Worm (Caenorhabditis elegans): ENCODE measurements around the gene B0244.15.

The B0244.15 gene

DNA sequence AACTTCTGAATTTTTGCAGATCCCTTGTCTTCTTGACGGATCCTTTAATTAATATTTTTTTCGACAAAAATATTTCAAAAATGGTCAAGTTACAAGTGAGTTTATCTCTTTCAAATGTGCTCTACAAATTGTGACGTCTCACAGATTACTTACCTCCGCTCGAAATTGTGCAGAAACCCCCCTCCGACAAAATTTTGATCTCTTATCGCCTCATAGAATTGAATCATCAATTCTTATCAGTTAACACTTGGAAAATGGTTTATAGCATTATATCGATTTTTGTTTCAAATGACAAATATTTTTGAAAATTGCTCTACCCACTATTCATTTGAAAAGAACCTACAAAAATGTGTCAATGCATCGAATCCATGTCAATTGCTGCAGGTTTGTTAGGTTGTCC lies 8.3 kb upstream of the B0244.15 start, which contains the start of gene B0244.10 (continued):
- TF ChIP-seq lin-29 (GFP tag; IDR thresholded peaks at IDR 0.05) (no peak), skn-1 (tag; optimal IDR thresholded peaks at IDR 0.05) (no peak), arid-1 (GFP tag; conservative IDR thresholded peaks at IDR 0.05) (no peak), madf-5 (GFP tag; IDR thresholded peaks at IDR 0.05) (no peak), ztf-11 (tag; optimal IDR thresholded peaks at IDR 0.05) (no peak), Y48G9A.11 (GFP tag; IDR thresholded peaks at IDR 0.05) (no peak), F44E2.7 (GFP tag; IDR thresholded peaks at IDR 0.05) (no peak), php-3 (GFP tag; IDR thresholded peaks at IDR 0.05) (peak; percentile 49; the same call in 1 of the 2 replicates), lir-3 (tag; optimal IDR thresholded peaks at IDR 0.05) (no peak), mdt-29 (GFP tag; IDR thresholded peaks at IDR 0.05) (no peak), madf-9 (GFP tag; conservative IDR thresholded peaks at IDR 0.05) (no peak), daf-19 (GFP tag; conservative IDR thresholded peaks at IDR 0.05) (no peak), jun-1 (tag; optimal IDR thresholded peaks at IDR 0.05) (no peak), sdz-12 (GFP tag; optimal IDR thresholded peaks at IDR 0.05) (no peak), daf-8 (GFP tag; IDR thresholded peaks at IDR 0.05) (no peak), ces-1 (GFP tag; optimal IDR thresholded peaks at IDR 0.05) (no peak), aha-1 (tag) (no peak), dmd-8 (GFP tag; IDR thresholded peaks at IDR 0.05) (no peak), zfp-3 (GFP tag; conservative IDR thresholded peaks at IDR 0.05) (no peak), nhr-11 (tag; optimal IDR thresholded peaks at IDR 0.05) (no peak), rbr-2 (tag; optimal IDR thresholded peaks at IDR 0.05) (no peak), ceh-62 (tag; optimal IDR thresholded peaks at IDR 0.05) (no peak), ceh-32 (tag; optimal IDR thresholded peaks at IDR 0.05; ENCODE audit: poor library complexity) (no peak), spr-3 (GFP tag; optimal IDR thresholded peaks at IDR 0.05) (no peak), unc-39 (tag; optimal IDR thresholded peaks at IDR 0.05) (no peak), egl-43 (GFP tag; IDR thresholded peaks at IDR 0.05) (no peak), fos-1 (tag; optimal IDR thresholded peaks at IDR 0.05) (no peak), ZK337.2 (GFP tag; IDR thresholded peaks at IDR 0.05) (no peak), pqm-1 (tag; optimal IDR thresholded peaks at IDR 0.05) (peak; percentile 84), mes-2 (tag; optimal IDR thresholded peaks at IDR 0.05; ENCODE audit: poor library complexity, severe bottlenecking) (no peak), nhr-111 (GFP tag; optimal IDR thresholded peaks at IDR 0.05) (no peak), unc-130 (GFP tag; optimal IDR thresholded peaks at IDR 0.05) (no peak), attf-4 (tag; optimal IDR thresholded peaks at IDR 0.05) (no peak), daf-12 (tag; optimal IDR thresholded peaks at IDR 0.05) (no peak), nhr-102 (tag; optimal IDR thresholded peaks at IDR 0.05) (no peak), lim-7 (GFP tag; IDR thresholded peaks at IDR 0.05) (no peak), ZK546.5 (tag; optimal IDR thresholded peaks at IDR 0.05) (no peak), zip-2 (tag; optimal IDR thresholded peaks at IDR 0.05) (no peak), hlh-11 (tag; optimal IDR thresholded peaks at IDR 0.05) (peak; percentile 38), F26F4.8 (GFP tag; conservative IDR thresholded peaks at IDR 0.05) (no peak), mep-1 (tag; optimal IDR thresholded peaks at IDR 0.05) (no peak), mxl-3 (GFP tag; optimal IDR thresholded peaks at IDR 0.05) (no peak), F10B5.3 (tag; optimal IDR thresholded peaks at IDR 0.05) (no peak)

DNA sequence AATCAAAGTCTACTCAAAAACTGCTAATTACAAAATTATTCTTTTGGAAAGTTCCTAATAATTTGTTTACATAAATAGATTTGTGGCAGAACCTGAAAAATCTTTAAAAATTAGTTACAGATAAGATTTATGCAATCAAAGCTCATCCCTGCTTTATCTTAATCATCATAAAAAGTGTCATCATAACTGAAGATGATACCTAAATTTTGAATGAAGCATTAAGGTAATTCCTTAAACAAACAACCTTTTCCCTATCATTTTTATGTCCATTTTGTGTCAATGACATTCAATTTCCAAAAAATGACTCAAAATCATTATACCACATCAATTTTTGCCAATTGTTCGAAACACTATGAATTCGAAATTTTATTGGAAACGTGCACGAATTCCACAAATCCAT lies 5.5 kb upstream of the B0244.15 start, which contains the start of gene B0244.6:
Gene B0244.6, plus strand, starts transcription at position 301 of the 400 bp plus-strand sequence.
- TF ChIP-seq dve-1 (tag; optimal IDR thresholded peaks at IDR 0.05; ENCODE audit: insufficient read depth) (peak; percentile 10), lin-39 (tag; optimal IDR thresholded peaks at IDR 0.05) (no peak)

Data from whole organism, L4 larva.